Worm (Caenorhabditis elegans) whole organism, young adult: ENCODE data around the gene M151.2.
A peak's percentile ranks its signal among the peaks of the same experiment; 100 is the strongest.

Experiments used
- B0019.2 ChIP-seq: fragments of 200-800 bp; sonication (Bioruptor generic); conservative IDR thresholded peaks from 2 replicates; pipeline ENCODE4 v1.3.6; 2022; ENCODE audit warnings: missing genetic modification reagents, missing genetic modification characterization, missing compliant biosample characterization
- B0336.3 ChIP-seq: fragments of 200-800 bp; sonication (Bioruptor generic); IDR thresholded peaks from 2 replicates; pipeline ENCODE4 v1.3.6; 2022; ENCODE audit warnings: missing genetic modification characterization, missing compliant biosample characterization
- C06A6.2 ChIP-seq: fragments of 200-800 bp; sonication (Bioruptor generic); conservative IDR thresholded peaks from 2 replicates; pipeline ENCODE4 v1.3.6; 2022; ENCODE audit warnings: missing genetic modification characterization, missing compliant biosample characterization
- F22D6.2 ChIP-seq: sonication (generic microtip); optimal IDR thresholded peaks from 2 replicates; lab custom pipeline; 2016; ENCODE audit warnings: mild to moderate bottlenecking, missing genetic modification characterization, missing compliant biosample characterization
- F37B4.10 ChIP-seq: fragments of 200-800 bp; sonication (Bioruptor generic); IDR thresholded peaks from 2 replicates; pipeline ENCODE4 v1.3.6; 2022; ENCODE audit warnings: missing genetic modification characterization, missing compliant biosample characterization
- K11D2.4 ChIP-seq: fragments of 200-800 bp; sonication (Bioruptor generic); IDR thresholded peaks from 2 replicates; pipeline ENCODE4 v1.3.6; 2022; ENCODE audit warnings: missing genetic modification reagents, missing genetic modification characterization, missing compliant biosample characterization
- K12H6.12 ChIP-seq: fragments of 200-800 bp; sonication (Bioruptor generic); optimal IDR thresholded peaks from 2 replicates; lab custom pipeline; 2018; ENCODE audit warnings: mild to moderate bottlenecking, missing genetic modification characterization, missing compliant biosample characterization
- Y79H2A.3 ChIP-seq: fragments of 200-800 bp; sonication (Bioruptor generic); conservative IDR thresholded peaks from 2 replicates; pipeline ENCODE4 v1.3.6; 2022; ENCODE audit warnings: missing genetic modification reagents, missing genetic modification characterization, missing compliant biosample characterization
- Y95B8A.8 ChIP-seq: fragments of 200-800 bp; sonication (Bioruptor generic); IDR thresholded peaks from 2 replicates; pipeline ENCODE4 v1.3.6; 2022; ENCODE audit warnings: missing genetic modification reagents, missing genetic modification characterization, missing compliant biosample characterization
- aptf-3 ChIP-seq: fragments of 200-800 bp; sonication (Bioruptor generic); IDR thresholded peaks from 2 replicates; pipeline ENCODE4 v1.3.6; 2022; ENCODE audit warnings: missing genetic modification characterization, missing compliant biosample characterization
- atf-7 ChIP-seq: sonication (generic microtip); optimal IDR thresholded peaks from 2 replicates; lab custom pipeline; 2017; ENCODE audit warnings: mild to moderate bottlenecking, missing genetic modification characterization, missing compliant biosample characterization
- ceh-91 ChIP-seq: fragments of 200-800 bp; sonication (Bioruptor generic); IDR thresholded peaks from 2 replicates; pipeline ENCODE4 v1.3.6; 2022; ENCODE audit warnings: missing genetic modification reagents, missing genetic modification characterization, missing compliant biosample characterization
- efl-1 ChIP-seq: fragments of 150-350 bp; optimal IDR thresholded peaks from 2 replicates; lab custom pipeline; 2014; ENCODE audit warnings: missing biosample characterization, missing genetic modification reagents, missing genetic modification characterization
- ekl-4 ChIP-seq: fragments of 200-800 bp; sonication (Bioruptor generic); IDR thresholded peaks from 2 replicates; pipeline ENCODE4 v1.3.6; 2022; ENCODE audit warnings: missing genetic modification reagents, missing genetic modification characterization, missing compliant biosample characterization
- gei-17 ChIP-seq: fragments of 200-800 bp; sonication (Bioruptor generic); optimal IDR thresholded peaks from 2 replicates; lab custom pipeline; 2018; ENCODE audit warnings: mild to moderate bottlenecking, missing genetic modification characterization, missing compliant biosample characterization
- hlh-26 ChIP-seq: fragments of 200-800 bp; sonication (Bioruptor generic); conservative IDR thresholded peaks from 2 replicates; pipeline ENCODE4 v1.3.6; 2022; ENCODE audit warnings: missing genetic modification reagents, missing genetic modification characterization, missing compliant biosample characterization
- hmg-1.2 ChIP-seq: fragments of 200-800 bp; sonication (Bioruptor generic); IDR thresholded peaks from 2 replicates; pipeline ENCODE4 v1.3.6; 2022; ENCODE audit warnings: missing genetic modification reagents, missing genetic modification characterization, missing compliant biosample characterization
- hrde-1 ChIP-seq: sonication (generic microtip); optimal IDR thresholded peaks from 2 replicates; lab custom pipeline; 2016; ENCODE audit warnings: missing genetic modification characterization, mild to moderate bottlenecking, missing compliant biosample characterization, moderate library complexity, missing genotype, missing genetic modification reagents, borderline replicate concordance
- let-526 ChIP-seq: fragments of 200-800 bp; sonication (Bioruptor generic); IDR thresholded peaks from 2 replicates; pipeline ENCODE4 v1.3.6; 2022; ENCODE audit warnings: missing genetic modification reagents, missing genetic modification characterization, missing compliant biosample characterization
- lin-54 ChIP-seq: fragments of 200-800 bp; sonication (Bioruptor generic); optimal IDR thresholded peaks from 2 replicates; lab custom pipeline; 2018; ENCODE audit warnings: mild to moderate bottlenecking, missing genetic modification characterization, missing compliant biosample characterization
- lsl-1 ChIP-seq: fragments of 200-800 bp; sonication (Bioruptor generic); optimal IDR thresholded peaks from 2 replicates; lab custom pipeline; 2018; ENCODE audit warnings: mild to moderate bottlenecking, missing genetic modification characterization, moderate library complexity, missing compliant biosample characterization
- lsy-27 ChIP-seq: sonication (generic microtip); optimal IDR thresholded peaks from 2 replicates; lab custom pipeline; 2017; ENCODE audit warnings: missing genetic modification characterization, mild to moderate bottlenecking, missing compliant biosample characterization, antibody characterized with exemption, missing genotype, borderline replicate concordance; ENCODE audit not compliant: insufficient read depth
- madf-10 ChIP-seq: sonication (generic microtip); optimal IDR thresholded peaks from 2 replicates; lab custom pipeline; 2016; ENCODE audit warnings: mild to moderate bottlenecking, missing genetic modification characterization, missing compliant biosample characterization
- mcd-1 ChIP-seq: fragments of 200-800 bp; sonication (Bioruptor generic); IDR thresholded peaks from 2 replicates; pipeline ENCODE4 v1.3.6; 2022; ENCODE audit warnings: missing genetic modification reagents, missing genetic modification characterization, missing compliant biosample characterization
- mes-4 ChIP-seq: sonication (generic microtip); optimal IDR thresholded peaks from 2 replicates; lab custom pipeline; 2016; ENCODE audit warnings: missing genotype, missing genetic modification characterization, missing compliant biosample characterization
- mxl-1 ChIP-seq: sonication (generic microtip); optimal IDR thresholded peaks from 2 replicates; lab custom pipeline; 2016; ENCODE audit warnings: missing genetic modification characterization, missing compliant biosample characterization
- nfyb-1 ChIP-seq: fragments of 200-800 bp; sonication (Bioruptor generic); IDR thresholded peaks from 2 replicates; pipeline ENCODE4 v1.3.6; 2022; ENCODE audit warnings: missing genetic modification reagents, missing genetic modification characterization, missing compliant biosample characterization
- nhr-120 ChIP-seq: fragments of 200-800 bp; sonication (Bioruptor generic); IDR thresholded peaks from 2 replicates; pipeline ENCODE4 v1.3.6; 2022; ENCODE audit warnings: missing genetic modification characterization, missing compliant biosample characterization
- nhr-179 ChIP-seq: sonication (generic microtip); optimal IDR thresholded peaks from 2 replicates; lab custom pipeline; 2016; ENCODE audit warnings: mild to moderate bottlenecking, missing genetic modification characterization, missing compliant biosample characterization
- pha-4 ChIP-seq: fragments of 150-350 bp; sonication (generic microtip); optimal IDR thresholded peaks from 2 replicates; lab custom pipeline; 2014; ENCODE audit warnings: missing biosample characterization, missing genetic modification reagents, missing genetic modification characterization
- repo-1 ChIP-seq: sonication (generic microtip); optimal IDR thresholded peaks from 2 replicates; lab custom pipeline; 2017; ENCODE audit warnings: mild to moderate bottlenecking, missing genetic modification characterization, missing compliant biosample characterization
- rpc-1 ChIP-seq, 2 experiments: fragments of 150-350 bp in 1 of 2; sonication (generic microtip) in 1 of 2; optimal IDR thresholded peaks; 2 replicates each; lab custom pipeline; 2014 to 2018; ENCODE audit warnings: missing biosample characterization in 1 of 2, missing genetic modification characterization in 1 of 2, missing genetic modification reagents in 1 of 2, missing genotype in 1 of 2
- sdz-38 ChIP-seq: sonication (generic microtip); optimal IDR thresholded peaks from 2 replicates; lab custom pipeline; 2016; ENCODE audit warnings: missing genotype, missing genetic modification characterization, missing compliant biosample characterization
- snpc-1.1 ChIP-seq: sonication (generic microtip); optimal IDR thresholded peaks from 2 replicates; lab custom pipeline; 2017; ENCODE audit warnings: missing genetic modification characterization, mild to moderate bottlenecking, missing compliant biosample characterization, antibody characterized with exemption, moderate library complexity, missing genotype, missing genetic modification reagents; ENCODE audit not compliant: insufficient read depth
- snpc-4 ChIP-seq, 5 experiments: fragments of 150-350 bp in 1 of 5; sonication (generic microtip) in 4 of 5; optimal IDR thresholded peaks; 2 replicates each; lab custom pipeline; 2014 to 2018; ENCODE audit warnings: missing genetic modification characterization in 5 of 5, missing biosample characterization in 3 of 5, antibody characterized with exemption in 2 of 5, mild to moderate bottlenecking in 2 of 5, missing compliant biosample characterization in 2 of 5, missing genotype in 2 of 5, moderate library complexity in 2 of 5, missing genetic modification reagents in 1 of 5
- tbp1 ChIP-seq: fragments of 200-800 bp; sonication (Bioruptor generic); optimal IDR thresholded peaks from 2 replicates; lab custom pipeline; 2018; ENCODE audit warnings: mild to moderate bottlenecking, missing genetic modification characterization, missing compliant biosample characterization
- tbx-9 ChIP-seq: sonication (generic microtip); optimal IDR thresholded peaks from 2 replicates; lab custom pipeline; 2016; ENCODE audit warnings: borderline replicate concordance, missing genetic modification characterization, inconsistent platforms, missing compliant biosample characterization
- tlf-1 ChIP-seq: fragments of 200-800 bp; sonication (Bioruptor generic); optimal IDR thresholded peaks from 2 replicates; lab custom pipeline; 2018; ENCODE audit warnings: mild to moderate bottlenecking, missing genetic modification characterization, missing compliant biosample characterization
- unc-130 ChIP-seq: sonication (generic microtip); optimal IDR thresholded peaks from 2 replicates; lab custom pipeline; 2016; ENCODE audit warnings: missing genetic modification reagents, missing genetic modification characterization, missing compliant biosample characterization
- ztf-18 ChIP-seq: sonication (generic microtip); optimal IDR thresholded peaks from 2 replicates; lab custom pipeline; 2016; ENCODE audit warnings: missing genotype, mild to moderate bottlenecking, missing genetic modification characterization, missing compliant biosample characterization
- ztf-22 ChIP-seq: fragments of 200-800 bp; sonication (Bioruptor generic); optimal IDR thresholded peaks from 2 replicates; lab custom pipeline; 2018; ENCODE audit warnings: mild to moderate bottlenecking, missing genetic modification characterization, moderate library complexity, missing compliant biosample characterization

The M151.2 gene

DNA sequence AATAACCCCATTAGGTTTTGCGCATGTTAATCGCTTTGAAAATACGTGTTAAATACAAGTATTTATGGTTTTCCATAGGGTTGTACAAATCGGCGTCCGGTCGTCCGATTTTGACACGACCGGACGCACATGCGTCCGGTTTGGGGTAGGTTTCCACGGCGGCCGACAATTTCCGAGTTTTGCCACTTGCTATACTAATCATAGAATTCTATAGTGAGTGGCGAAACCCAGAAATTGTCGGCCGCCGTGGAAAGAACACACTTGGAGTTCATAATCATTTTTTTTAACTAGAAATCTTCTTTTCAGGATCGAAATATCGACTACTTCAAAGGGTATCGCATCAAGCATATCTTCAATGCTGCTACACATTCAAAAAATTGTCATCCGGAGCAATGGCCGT is 3.9 kb downstream of the M151.2 start:
- TF ChIP-seq Y95B8A.8 (GFP tag; lab: Robert Waterston, UW) = no peak
- TF ChIP-seq rpc-1 (optimal IDR thresholded peaks at IDR 0.05; lab: Kevin White, UChicago) = no peak
- no peak for TF ChIP-seq rpc-1 (tag; optimal IDR thresholded peaks at IDR 0.05; lab: Kevin White, UChicago)
- no peak for TF ChIP-seq gei-17 (GFP tag; lab: Kevin White, UChicago)
- no peak for TF ChIP-seq aptf-3 (GFP tag; lab: Robert Waterston, UW)
- TF ChIP-seq ztf-22 (GFP tag; lab: Kevin White, UChicago) = no peak
- TF ChIP-seq K12H6.12 (tag; lab: Kevin White, UChicago) = no peak
- TF ChIP-seq ekl-4 (GFP tag; lab: Robert Waterston, UW) = no peak
- no peak for TF ChIP-seq lsy-27 (tag; lab: Kevin White, UChicago)
- peak; percentile 36; the same call in 1 of the 2 replicates for TF ChIP-seq hmg-1.2 (GFP tag; lab: Robert Waterston, UW)
- peak; percentile 50 for TF ChIP-seq snpc-1.1 (tag; lab: Kevin White, UChicago)
- TF ChIP-seq nhr-120 (GFP tag; lab: Robert Waterston, UW) = no peak
- TF ChIP-seq nhr-179 = no peak
- TF ChIP-seq mcd-1 = no peak
- TF ChIP-seq lin-54 = no peak
- TF ChIP-seq C06A6.2 (GFP tag; lab: Robert Waterston, UW) = no peak
- no peak for TF ChIP-seq hlh-26 (GFP tag; lab: Robert Waterston, UW)
- peak; percentile 33 for TF ChIP-seq snpc-4 (GFP tag; optimal IDR thresholded peaks at IDR 0.05; lab: Kevin White, UChicago)
- peak in 3 of 4 experiments; percentile 59 to 89 (median 79) for TF ChIP-seq snpc-4 (tag; optimal IDR thresholded peaks at IDR 0.05; lab: Kevin White, UChicago)
- TF ChIP-seq unc-130 (GFP tag; lab: Kevin White, UChicago) = no peak
- TF ChIP-seq atf-7 (tag; lab: Kevin White, UChicago) = no peak
- TF ChIP-seq efl-1 (GFP tag; lab: Kevin White, UChicago) = no peak
- TF ChIP-seq F22D6.2 (tag; lab: Kevin White, UChicago) = no peak
- no peak for TF ChIP-seq B0019.2 (GFP tag; lab: Robert Waterston, UW)
- no peak for TF ChIP-seq hrde-1 (tag; lab: Kevin White, UChicago)
- no peak for TF ChIP-seq sdz-38 (tag; lab: Kevin White, UChicago)
- no peak for TF ChIP-seq F37B4.10 (GFP tag; lab: Robert Waterston, UW)
- TF ChIP-seq nfyb-1 (GFP tag; lab: Robert Waterston, UW) = no peak

- TF ChIP-seq unc-130 (GFP tag; lab: Kevin White, UChicago) (no peak), tbx-9 (no peak), tlf-1 (GFP tag; lab: Kevin White, UChicago) (no peak), ceh-91 (GFP tag; lab: Robert Waterston, UW) (no peak), tbp1 (GFP tag; lab: Kevin White, UChicago) (no peak), ztf-18 (tag; lab: Kevin White, UChicago) (no peak), repo-1 (no peak), F37B4.10 (GFP tag; lab: Robert Waterston, UW) (no peak), mxl-1 (no peak), K11D2.4 (GFP tag; lab: Robert Waterston, UW) (no peak), B0336.3 (no peak)
- TF ChIP-seq, all 124 proteins: peak for 0
Observed at ce11 chrII:3639238-3639637, 8.3 kb downstream of the M151.2 start, which contains the start of gene fbxb-31. Gene fbxb-31, minus strand, starts transcription at chrII:3639338.

ce11 chrII:3640197-3640596 is 9.3 kb downstream of the M151.2 start, which contains the start of gene M151.10:
Gene M151.10, minus strand, starts transcription at chrII:3640297.
- TF ChIP-seq let-526 (GFP tag; lab: Robert Waterston, UW) (no peak), snpc-1.1 (tag; lab: Kevin White, UChicago) (no peak), C06A6.2 (GFP tag; lab: Robert Waterston, UW) (no peak), madf-10 (no peak), mes-4 (tag; lab: Kevin White, UChicago) (no peak), pha-4 (tag; lab: Kevin White, UChicago) (no peak), Y79H2A.3 (GFP tag; lab: Robert Waterston, UW) (no peak), lsl-1 (GFP tag; lab: Kevin White, UChicago) (no peak), Y95B8A.8 (GFP tag; lab: Robert Waterston, UW) (no peak)
